Worm (Caenorhabditis elegans) whole organism, young adult: Measurements from ENCODE around the gene ZC395.11.

Experiments
- B0261.1 ChIP-seq: sonication (generic microtip); optimal IDR thresholded peaks from 2 replicates; lab custom pipeline; 2016; ENCODE audit warnings: mild to moderate bottlenecking, missing genetic modification characterization, moderate library complexity, missing compliant biosample characterization
- F23B12.7 ChIP-seq: sonication (generic microtip); optimal IDR thresholded peaks from 2 replicates; lab custom pipeline; 2017; ENCODE audit warnings: missing genetic modification characterization, mild to moderate bottlenecking, missing compliant biosample characterization, antibody characterized with exemption, moderate library complexity; ENCODE audit not compliant: insufficient read depth
- F33H1.4 ChIP-seq: fragments of 200-800 bp; sonication (Bioruptor generic); IDR thresholded peaks from 2 replicates; pipeline ENCODE4 v1.3.6; 2022; ENCODE audit warnings: missing genetic modification reagents, missing genetic modification characterization, missing compliant biosample characterization
- F37B4.10 ChIP-seq: fragments of 200-800 bp; sonication (Bioruptor generic); IDR thresholded peaks from 2 replicates; pipeline ENCODE4 v1.3.6; 2022; ENCODE audit warnings: missing genetic modification characterization, missing compliant biosample characterization
- F39B2.1 ChIP-seq: fragments of 200-800 bp; sonication (Bioruptor generic); IDR thresholded peaks from 2 replicates; pipeline ENCODE4 v1.3.6; 2022; ENCODE audit warnings: missing genetic modification reagents, missing genetic modification characterization, missing compliant biosample characterization
- F52B5.7 ChIP-seq: sonication (generic microtip); optimal IDR thresholded peaks from 2 replicates; lab custom pipeline; 2016; ENCODE audit warnings: mild to moderate bottlenecking, missing genetic modification characterization, missing compliant biosample characterization
- F55B11.4 ChIP-seq: sonication (generic microtip); optimal IDR thresholded peaks from 2 replicates; lab custom pipeline; 2016; ENCODE audit warnings: missing compliant biosample characterization, missing genetic modification characterization, borderline replicate concordance; ENCODE audit not compliant: insufficient read depth
- F57C9.4 ChIP-seq: sonication (generic microtip); optimal IDR thresholded peaks from 2 replicates; lab custom pipeline; 2017; ENCODE audit warnings: mild to moderate bottlenecking, missing genetic modification characterization, missing compliant biosample characterization
- K11D2.4 ChIP-seq: fragments of 200-800 bp; sonication (Bioruptor generic); IDR thresholded peaks from 2 replicates; pipeline ENCODE4 v1.3.6; 2022; ENCODE audit warnings: missing genetic modification reagents, missing genetic modification characterization, missing compliant biosample characterization
- Y53G8AR.9 ChIP-seq: fragments of 200-800 bp; sonication (Bioruptor generic); conservative IDR thresholded peaks from 2 replicates; pipeline ENCODE4 v1.3.6; 2022; ENCODE audit warnings: missing genetic modification reagents, missing genetic modification characterization, missing compliant biosample characterization
- ama-1 ChIP-seq, 3 experiments: fragments of 150-350 bp in 1 of 3; sonication (generic microtip) in 2 of 3; optimal IDR thresholded peaks; 2 replicates each; lab custom pipeline; 2014 to 2018; ENCODE audit warnings: missing biosample characterization in 2 of 3, missing genetic modification characterization in 2 of 3, missing genetic modification reagents in 2 of 3
- athp-1 ChIP-seq: sonication (generic microtip); optimal IDR thresholded peaks from 2 replicates; lab custom pipeline; 2017; ENCODE audit warnings: mild to moderate bottlenecking, missing genetic modification characterization, missing compliant biosample characterization
- attf-5 ChIP-seq: fragments of 200-800 bp; sonication (Bioruptor generic); optimal IDR thresholded peaks from 2 replicates; lab custom pipeline; 2018; ENCODE audit warnings: mild to moderate bottlenecking, missing genetic modification characterization, missing compliant biosample characterization
- attf-6 ChIP-seq: fragments of 200-800 bp; sonication (Bioruptor generic); IDR thresholded peaks from 2 replicates; pipeline ENCODE4 v1.3.6; 2022; ENCODE audit warnings: missing genetic modification reagents, missing genetic modification characterization, missing compliant biosample characterization
- bed-2 ChIP-seq: fragments of 200-800 bp; sonication (Bioruptor generic); IDR thresholded peaks from 2 replicates; pipeline ENCODE4 v1.3.6; 2022; ENCODE audit warnings: missing genetic modification reagents, missing genetic modification characterization, missing compliant biosample characterization
- cebp-2 ChIP-seq: fragments of 200-800 bp; sonication (Bioruptor generic); IDR thresholded peaks from 2 replicates; pipeline ENCODE4 v1.3.6; 2022; ENCODE audit warnings: missing genetic modification characterization, missing compliant biosample characterization
- chd-7 ChIP-seq: sonication (generic microtip); optimal IDR thresholded peaks from 2 replicates; lab custom pipeline; 2016; ENCODE audit warnings: mild to moderate bottlenecking, missing genetic modification characterization, moderate library complexity, missing compliant biosample characterization
- die-1 ChIP-seq: sonication (generic microtip); optimal IDR thresholded peaks from 2 replicates; lab custom pipeline; 2016; ENCODE audit warnings: missing genotype, mild to moderate bottlenecking, missing genetic modification characterization, missing compliant biosample characterization
- dpl-1 ChIP-seq: fragments of 150-350 bp; optimal IDR thresholded peaks from 2 replicates; lab custom pipeline; 2014; ENCODE audit warnings: missing biosample characterization, missing genetic modification reagents, missing genetic modification characterization
- ekl-4 ChIP-seq: fragments of 200-800 bp; sonication (Bioruptor generic); IDR thresholded peaks from 2 replicates; pipeline ENCODE4 v1.3.6; 2022; ENCODE audit warnings: missing genetic modification reagents, missing genetic modification characterization, missing compliant biosample characterization
- gei-17 ChIP-seq: fragments of 200-800 bp; sonication (Bioruptor generic); optimal IDR thresholded peaks from 2 replicates; lab custom pipeline; 2018; ENCODE audit warnings: mild to moderate bottlenecking, missing genetic modification characterization, missing compliant biosample characterization
- hmg-1.2 ChIP-seq: fragments of 200-800 bp; sonication (Bioruptor generic); IDR thresholded peaks from 2 replicates; pipeline ENCODE4 v1.3.6; 2022; ENCODE audit warnings: missing genetic modification reagents, missing genetic modification characterization, missing compliant biosample characterization
- lag-1 ChIP-seq: fragments of 200-800 bp; sonication (Bioruptor generic); IDR thresholded peaks from 2 replicates; pipeline ENCODE4 v1.3.6; 2022; ENCODE audit warnings: missing genetic modification reagents, missing genetic modification characterization, missing compliant biosample characterization
- lin-26 ChIP-seq: fragments of 200-800 bp; sonication (Bioruptor generic); IDR thresholded peaks from 2 replicates; pipeline ENCODE4 v1.3.6; 2022; ENCODE audit warnings: missing genetic modification reagents, missing genetic modification characterization, missing compliant biosample characterization
- lin-35 ChIP-seq, 3 experiments: fragments of 150-350 bp in 2 of 3; sonication (generic microtip) in 1 of 3; optimal IDR thresholded peaks; 2 replicates each; lab custom pipeline; 2014 to 2018; ENCODE audit warnings: missing biosample characterization in 3 of 3, missing genetic modification characterization in 3 of 3, missing genetic modification reagents in 3 of 3
- lin-54 ChIP-seq: fragments of 200-800 bp; sonication (Bioruptor generic); optimal IDR thresholded peaks from 2 replicates; lab custom pipeline; 2018; ENCODE audit warnings: mild to moderate bottlenecking, missing genetic modification characterization, missing compliant biosample characterization
- madf-3 ChIP-seq: fragments of 200-800 bp; sonication (Bioruptor generic); IDR thresholded peaks from 2 replicates; pipeline ENCODE4 v1.3.6; 2022; ENCODE audit warnings: missing genetic modification reagents, missing genetic modification characterization, missing compliant biosample characterization
- mel-28 ChIP-seq: sonication (generic microtip); optimal IDR thresholded peaks from 2 replicates; lab custom pipeline; 2016; ENCODE audit warnings: borderline replicate concordance, mild to moderate bottlenecking, missing genetic modification characterization, missing compliant biosample characterization
- mes-4 ChIP-seq: sonication (generic microtip); optimal IDR thresholded peaks from 2 replicates; lab custom pipeline; 2016; ENCODE audit warnings: missing genotype, missing genetic modification characterization, missing compliant biosample characterization
- mxl-1 ChIP-seq: sonication (generic microtip); optimal IDR thresholded peaks from 2 replicates; lab custom pipeline; 2016; ENCODE audit warnings: missing genetic modification characterization, missing compliant biosample characterization
- nfya-2 ChIP-seq: fragments of 200-800 bp; sonication (Bioruptor generic); IDR thresholded peaks from 2 replicates; pipeline ENCODE4 v1.3.6; 2022; ENCODE audit warnings: missing genetic modification reagents, missing genetic modification characterization, missing compliant biosample characterization
- nhr-120 ChIP-seq: fragments of 200-800 bp; sonication (Bioruptor generic); IDR thresholded peaks from 2 replicates; pipeline ENCODE4 v1.3.6; 2022; ENCODE audit warnings: missing genetic modification characterization, missing compliant biosample characterization
- nhr-80 ChIP-seq: sonication (generic microtip); optimal IDR thresholded peaks from 2 replicates; lab custom pipeline; 2016; ENCODE audit warnings: missing genetic modification characterization, missing compliant biosample characterization
- nhr-90 ChIP-seq: sonication (generic microtip); optimal IDR thresholded peaks from 2 replicates; lab custom pipeline; 2016; ENCODE audit warnings: missing genotype, mild to moderate bottlenecking, missing genetic modification characterization, missing compliant biosample characterization
- pbrm-1 ChIP-seq: fragments of 200-800 bp; sonication (Bioruptor generic); IDR thresholded peaks from 2 replicates; pipeline ENCODE4 v1.3.6; 2022; ENCODE audit warnings: missing genetic modification reagents, missing genetic modification characterization, missing compliant biosample characterization
- rcor-1 ChIP-seq: fragments of 200-800 bp; sonication (Bioruptor generic); IDR thresholded peaks from 2 replicates; pipeline ENCODE4 v1.3.6; 2022; ENCODE audit warnings: missing genetic modification reagents, missing genetic modification characterization, missing compliant biosample characterization
- rec-8 ChIP-seq, 2 experiments: sonication (generic microtip); optimal IDR thresholded peaks; 2 replicates each; lab custom pipeline; 2016; ENCODE audit warnings: mild to moderate bottlenecking in 2 of 2, missing genetic modification characterization in 2 of 2, missing genetic modification reagents in 2 of 2, missing genotype in 2 of 2, missing biosample characterization in 1 of 2, missing compliant biosample characterization in 1 of 2, moderate library complexity in 1 of 2
- repo-1 ChIP-seq: sonication (generic microtip); optimal IDR thresholded peaks from 2 replicates; lab custom pipeline; 2017; ENCODE audit warnings: mild to moderate bottlenecking, missing genetic modification characterization, missing compliant biosample characterization
- rpc-1 ChIP-seq, 2 experiments: fragments of 150-350 bp in 1 of 2; sonication (generic microtip) in 1 of 2; optimal IDR thresholded peaks; 2 replicates each; lab custom pipeline; 2014 to 2018; ENCODE audit warnings: missing biosample characterization in 1 of 2, missing genetic modification characterization in 1 of 2, missing genetic modification reagents in 1 of 2, missing genotype in 1 of 2
- snpc-1.1 ChIP-seq: sonication (generic microtip); optimal IDR thresholded peaks from 2 replicates; lab custom pipeline; 2017; ENCODE audit warnings: missing genetic modification characterization, mild to moderate bottlenecking, missing compliant biosample characterization, antibody characterized with exemption, moderate library complexity, missing genotype, missing genetic modification reagents; ENCODE audit not compliant: insufficient read depth
- snpc-3.4 ChIP-seq: sonication (generic microtip); optimal IDR thresholded peaks from 2 replicates; lab custom pipeline; 2017; ENCODE audit warnings: missing genetic modification characterization, mild to moderate bottlenecking, missing compliant biosample characterization, antibody characterized with exemption, moderate library complexity, missing genotype, missing genetic modification reagents
- somi-1 ChIP-seq: fragments of 200-800 bp; sonication (Bioruptor generic); optimal IDR thresholded peaks from 2 replicates; lab custom pipeline; 2018; ENCODE audit warnings: mild to moderate bottlenecking, missing genetic modification characterization, missing compliant biosample characterization
- sptf-2 ChIP-seq: fragments of 200-800 bp; sonication (Bioruptor generic); optimal IDR thresholded peaks from 2 replicates; lab custom pipeline; 2018; ENCODE audit warnings: mild to moderate bottlenecking, missing genetic modification characterization, missing compliant biosample characterization
- tbx-9 ChIP-seq: sonication (generic microtip); optimal IDR thresholded peaks from 2 replicates; lab custom pipeline; 2016; ENCODE audit warnings: borderline replicate concordance, missing genetic modification characterization, inconsistent platforms, missing compliant biosample characterization
- ztf-26 ChIP-seq: sonication (generic microtip); optimal IDR thresholded peaks from 2 replicates; lab custom pipeline; 2017; ENCODE audit warnings: missing genetic modification characterization, missing compliant biosample characterization
- ztf-3 ChIP-seq: fragments of 200-800 bp; sonication (Bioruptor generic); optimal IDR thresholded peaks from 2 replicates; lab custom pipeline; 2018; ENCODE audit warnings: mild to moderate bottlenecking, missing genetic modification characterization, missing compliant biosample characterization

ZC395.11 gene

DNA sequence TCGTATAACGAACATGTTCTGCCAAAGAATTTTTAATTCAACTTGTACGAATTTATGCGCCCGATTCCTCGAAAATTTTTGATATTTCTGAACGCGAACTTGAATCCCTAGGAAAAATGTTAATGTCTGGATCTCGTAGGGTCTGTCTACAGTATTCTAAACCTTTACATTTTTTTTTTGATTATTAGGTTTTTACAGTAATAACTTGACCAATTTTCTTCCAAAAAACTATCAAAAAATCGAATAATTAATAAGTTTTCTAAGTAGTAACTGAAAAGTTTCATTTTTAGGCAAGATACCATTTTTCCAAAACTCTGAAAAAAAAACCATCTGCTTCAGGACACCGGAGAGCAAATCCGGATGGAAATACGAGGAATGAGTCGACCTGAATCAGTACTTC, 8.2 kb upstream of the ZC395.11 start:
- TF ChIP-seq repo-1 (tag; lab: Kevin White, UChicago) (no peak), dpl-1 (GFP tag; lab: Kevin White, UChicago) (no peak), cebp-2 (no peak), F39B2.1 (GFP tag; lab: Robert Waterston, UW) (no peak), ama-1 (optimal IDR thresholded peaks at IDR 0.05; lab: Kevin White, UChicago) (no peak), ama-1 (GFP tag; optimal IDR thresholded peaks at IDR 0.05; lab: Kevin White, UChicago) (no peak), nhr-120 (GFP tag; lab: Robert Waterston, UW) (no peak), F55B11.4 (no peak), nfya-2 (GFP tag; lab: Robert Waterston, UW) (no peak), chd-7 (tag; lab: Kevin White, UChicago) (no peak), lin-54 (GFP tag; lab: Kevin White, UChicago) (no peak), F52B5.7 (tag; lab: Kevin White, UChicago) (no peak), K11D2.4 (no peak), die-1 (tag; lab: Kevin White, UChicago) (no peak), mel-28 (tag; lab: Kevin White, UChicago) (no peak), ekl-4 (GFP tag; lab: Robert Waterston, UW) (no peak), sptf-2 (GFP tag; lab: Kevin White, UChicago) (no peak), ztf-26 (no peak), tbx-9 (tag; lab: Kevin White, UChicago) (no peak), snpc-3.4 (tag; lab: Kevin White, UChicago) (no peak)

DNA sequence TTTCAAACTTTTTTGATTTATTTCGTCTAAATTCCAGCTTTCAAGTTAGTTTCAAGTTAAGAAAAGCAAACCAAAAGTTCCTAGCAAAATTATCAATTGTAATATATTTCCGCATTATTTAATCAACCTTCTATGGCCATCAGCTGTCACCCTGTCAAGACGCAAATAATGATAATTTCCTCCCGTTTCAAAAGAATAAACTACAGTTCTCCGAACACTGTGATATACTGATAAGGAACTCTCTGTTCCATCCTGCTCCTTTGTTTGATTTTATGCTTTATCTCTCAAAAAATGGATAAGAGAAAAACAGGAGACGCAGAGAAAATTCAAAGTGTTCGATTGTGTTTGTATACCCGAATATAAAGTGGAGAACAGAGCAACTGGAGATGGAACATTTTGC, 5.2 kb upstream of the ZC395.11 start:
- no peak for TF ChIP-seq ztf-3 (GFP tag; lab: Kevin White, UChicago)
- no peak for TF ChIP-seq mxl-1 (tag; lab: Kevin White, UChicago)
- TF ChIP-seq attf-5 (GFP tag; lab: Kevin White, UChicago), result no peak
- no peak for TF ChIP-seq mes-4
- no peak for TF ChIP-seq Y53G8AR.9
- TF ChIP-seq rcor-1 (GFP tag; lab: Robert Waterston, UW), result no peak
- peak; percentile 76 for TF ChIP-seq nhr-80
- TF ChIP-seq somi-1, result no peak
- peak; percentile 22; the same call in 1 of the 2 replicates for TF ChIP-seq hmg-1.2 (GFP tag; lab: Robert Waterston, UW)
- TF ChIP-seq lin-26 (GFP tag; lab: Robert Waterston, UW), result no peak
- TF ChIP-seq snpc-1.1, result no peak
- TF ChIP-seq rec-8 (tag; optimal IDR thresholded peaks at IDR 0.05; lab: Kevin White, UChicago), result no peak

DNA sequence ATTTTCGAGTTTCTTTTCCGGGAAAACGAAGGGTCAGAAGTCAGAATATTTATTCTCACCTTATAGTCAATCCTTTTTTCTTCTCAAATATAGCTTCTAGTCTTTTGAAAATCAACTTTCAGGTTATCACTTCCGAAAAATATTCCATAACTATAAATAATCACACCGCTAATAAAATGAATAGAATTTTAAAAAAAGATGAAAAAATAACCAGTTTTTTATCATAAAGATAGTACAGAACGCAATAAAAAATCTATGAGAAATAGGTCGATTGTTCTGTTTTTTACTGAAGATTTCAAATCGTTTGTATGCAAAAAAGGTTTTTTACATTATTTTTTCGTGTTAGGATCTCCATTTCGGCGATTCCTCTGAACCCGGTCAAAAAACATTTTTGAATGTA, 4.1 kb upstream of the ZC395.11 start:
- TF ChIP-seq athp-1 (tag; lab: Kevin White, UChicago), result no peak
- TF ChIP-seq lin-26 (GFP tag; lab: Robert Waterston, UW), result no peak
- TF ChIP-seq F37B4.10 (GFP tag; lab: Robert Waterston, UW), result no peak
- no peak for TF ChIP-seq chd-7 (tag; lab: Kevin White, UChicago)
- TF ChIP-seq F57C9.4, result no peak

ce11 chrIII:5287877-5288276, 1.8 kb upstream of the ZC395.11 start, which contains the start of gene T15B12.1:
Gene T15B12.1, plus strand, starts transcription at chrIII:5288177.
- TF ChIP-seq gei-17 (GFP tag; lab: Kevin White, UChicago), result no peak
- no peak for TF ChIP-seq lag-1 (GFP tag; lab: Robert Waterston, UW)
- no peak for TF ChIP-seq F23B12.7
- TF ChIP-seq F33H1.4 (GFP tag; lab: Robert Waterston, UW), result no peak
- no peak for TF ChIP-seq pbrm-1 (GFP tag; lab: Robert Waterston, UW)
- TF ChIP-seq sptf-2 (GFP tag; lab: Kevin White, UChicago), result no peak
- TF ChIP-seq rpc-1 (optimal IDR thresholded peaks at IDR 0.05; lab: Kevin White, UChicago), result no peak
- TF ChIP-seq rpc-1 (tag; optimal IDR thresholded peaks at IDR 0.05; lab: Kevin White, UChicago), result no peak
- no peak for TF ChIP-seq mes-4
- TF ChIP-seq nhr-90 (tag; lab: Kevin White, UChicago), result no peak
- TF ChIP-seq lin-35 (GFP tag; optimal IDR thresholded peaks at IDR 0.05; lab: Kevin White, UChicago), result no peak
- no peak for TF ChIP-seq athp-1 (tag; lab: Kevin White, UChicago)
- TF ChIP-seq attf-6 (GFP tag; lab: Robert Waterston, UW), result no peak
- TF ChIP-seq B0261.1 (tag; lab: Kevin White, UChicago), result no peak
- no peak for TF ChIP-seq bed-2 (GFP tag; lab: Robert Waterston, UW)
- TF ChIP-seq madf-3, result no peak
